Worm (Caenorhabditis elegans) whole organism, young adult: Measurements from ENCODE around the gene srh-80.

ENCODE experiments used
- Y67H2A.10 ChIP-seq: fragments of 200-800 bp; sonication (Bioruptor generic); conservative IDR thresholded peaks from 2 replicates; pipeline ENCODE4 v1.3.6; 2022; ENCODE audit warnings: missing genetic modification reagents, missing genetic modification characterization, missing compliant biosample characterization
- egl-44 ChIP-seq: fragments of 200-800 bp; sonication (Bioruptor generic); IDR thresholded peaks from 2 replicates; pipeline ENCODE4 v1.3.6; 2022; ENCODE audit warnings: missing genetic modification reagents, missing genetic modification characterization, missing compliant biosample characterization
- ets-4 ChIP-seq: fragments of 200-800 bp; sonication (Bioruptor generic); optimal IDR thresholded peaks from 2 replicates; lab custom pipeline; 2018; ENCODE audit warnings: mild to moderate bottlenecking, missing genetic modification characterization, missing compliant biosample characterization
- unc-130 ChIP-seq: sonication (generic microtip); optimal IDR thresholded peaks from 2 replicates; lab custom pipeline; 2016; ENCODE audit warnings: missing genetic modification reagents, missing genetic modification characterization, missing compliant biosample characterization
- unc-62 ChIP-seq: fragments of 150-350 bp; optimal IDR thresholded peaks from 2 replicates; lab custom pipeline; 2014; ENCODE audit warnings: missing biosample characterization, missing genetic modification reagents, missing genetic modification characterization
- xnd-1 ChIP-seq: sonication (generic microtip); optimal IDR thresholded peaks from 2 replicates; lab custom pipeline; 2016; ENCODE audit warnings: missing genotype, missing genetic modification reagents, missing genetic modification characterization, missing compliant biosample characterization
- zfh-2 ChIP-seq: fragments of 200-800 bp; sonication (Bioruptor generic); conservative IDR thresholded peaks from 2 replicates; pipeline ENCODE4 v1.3.6; 2022; ENCODE audit warnings: missing genetic modification reagents, missing genetic modification characterization, missing compliant biosample characterization

- TF ChIP-seq egl-44 (no peak), unc-130 (GFP tag; lab: Kevin White, UChicago) (no peak), zfh-2 (GFP tag; lab: Robert Waterston, UW) (no peak), Y67H2A.10 (no peak), ets-4 (GFP tag; lab: Kevin White, UChicago) (no peak), xnd-1 (tag; lab: Kevin White, UChicago) (no peak), unc-62 (GFP tag; lab: Kevin White, UChicago) (no peak)
These were observed 22.8 kb downstream of the srh-80 start, which contains the start of gene R02C2.7 for ce11 chrV:242518-242917.
